Worm (Caenorhabditis elegans): ENCODE measurements around the gene F40A3.2.

ce11 chrV:7875456-7875855 is 3.3 kb upstream of the F40A3.2 start, which contains the start of gene F40A3.4:
- TF ChIP-seq zip-8 (tag; optimal IDR thresholded peaks at IDR 0.05) = no peak
- TF ChIP-seq snpc-4 (tag; optimal IDR thresholded peaks at IDR 0.05) = no peak
- no peak for TF ChIP-seq unc-62 (GFP tag; optimal IDR thresholded peaks at IDR 0.05)
- TF ChIP-seq mep-1 (tag; optimal IDR thresholded peaks at IDR 0.05) = no peak
- TF ChIP-seq pha-4 (tag; optimal IDR thresholded peaks at IDR 0.05) = no peak
- no peak for TF ChIP-seq tbx-8 (GFP tag; optimal IDR thresholded peaks at IDR 0.05)
- no peak for TF ChIP-seq ceh-43 (GFP tag; optimal IDR thresholded peaks at IDR 0.05)
